Fruit fly (Drosophila melanogaster) whole organism, embryonic: Measurements from ENCODE around the gene lectin-37Da.

ENCODE experiments used
- Awh ChIP-seq: fragments of 200-800 bp; sonication (Bioruptor generic); IDR thresholded peaks from 2 replicates; pipeline ENCODE4, ENCODE4 v1.3.6; 2022; ENCODE audit warnings: missing biosample characterization, missing genetic modification characterization
- C15 ChIP-seq: fragments of 200-800 bp; sonication (Bioruptor generic); IDR thresholded peaks from 3 replicates; pipeline ENCODE4 v1.3.6; 2022; ENCODE audit warnings: missing biosample characterization, missing genetic modification characterization
- CG10979 ChIP-seq: fragments of 200-800 bp; sonication (Bioruptor generic); optimal IDR thresholded peaks from 2 replicates; lab custom pipeline; 2018; ENCODE audit warnings: missing biosample characterization, mild to moderate bottlenecking, missing genetic modification characterization, moderate library complexity
- CG11085 ChIP-seq: fragments of 200-800 bp; sonication (Bioruptor generic); IDR thresholded peaks from 2 replicates; pipeline ENCODE4 v1.3.6; 2022; ENCODE audit warnings: missing biosample characterization, missing genetic modification characterization
- CG11093 ChIP-seq: fragments of 200-800 bp; sonication (Bioruptor generic); IDR thresholded peaks from 3 replicates; pipeline ENCODE4 v1.3.6; 2022; ENCODE audit warnings: missing biosample characterization, missing genetic modification characterization
- CG12155 ChIP-seq: fragments of 200-800 bp; sonication (Bioruptor generic); optimal IDR thresholded peaks from 3 replicates; lab custom pipeline; 2016; ENCODE audit warnings: missing biosample characterization, missing genetic modification characterization
- CG13296 ChIP-seq: fragments of 200-800 bp; sonication (Bioruptor generic); optimal IDR thresholded peaks from 3 replicates; lab custom pipeline; 2018; ENCODE audit warnings: missing biosample characterization, mild to moderate bottlenecking, missing genetic modification characterization
- CG13775 ChIP-seq: fragments of 200-800 bp; sonication (Bioruptor generic); optimal IDR thresholded peaks from 3 replicates; lab custom pipeline; 2017; ENCODE audit warnings: missing biosample characterization, mild to moderate bottlenecking, missing genetic modification characterization
- CG14014 ChIP-seq: fragments of 200-800 bp; sonication (Bioruptor generic); IDR thresholded peaks from 2 replicates; pipeline ENCODE4 v1.3.6; 2022; ENCODE audit warnings: missing biosample characterization, missing genetic modification characterization
- CG17328 ChIP-seq: fragments of 200-800 bp; sonication (Bioruptor generic); IDR thresholded peaks from 2 replicates; pipeline ENCODE4 v1.3.6; 2022; ENCODE audit warnings: missing biosample characterization, missing genetic modification characterization
- CG17612 ChIP-seq: fragments of 200-800 bp; sonication (Bioruptor generic); IDR thresholded peaks from 2 replicates; pipeline ENCODE4 v1.3.6; 2022; ENCODE audit warnings: missing biosample characterization, missing genetic modification characterization
- CG31224 ChIP-seq: fragments of 200-800 bp; sonication (Bioruptor generic); IDR thresholded peaks from 2 replicates; pipeline ENCODE4 v1.3.6; 2022; ENCODE audit warnings: missing biosample characterization, missing genetic modification characterization
- CG4424 ChIP-seq: fragments of 200-800 bp; sonication (Bioruptor generic); optimal IDR thresholded peaks from 3 replicates; lab custom pipeline; 2016; ENCODE audit warnings: missing biosample characterization, missing genetic modification characterization
- CG5245 ChIP-seq: fragments of 200-800 bp; sonication (Bioruptor generic); optimal IDR thresholded peaks from 3 replicates; lab custom pipeline; 2016; ENCODE audit warnings: missing biosample characterization, missing genetic modification characterization
- CG7928 ChIP-seq: fragments of 200-800 bp; sonication (Bioruptor generic); optimal IDR thresholded peaks from 2 replicates; lab custom pipeline; 2017; ENCODE audit warnings: missing biosample characterization, mild to moderate bottlenecking, missing genetic modification characterization
- CG8765 ChIP-seq: fragments of 200-800 bp; sonication (Bioruptor generic); IDR thresholded peaks from 2 replicates; pipeline ENCODE4 v1.3.6; 2022; ENCODE audit warnings: missing biosample characterization, missing genetic modification characterization
- CG8924 ChIP-seq: fragments of 200-800 bp; optimal IDR thresholded peaks from 3 replicates; lab custom pipeline; 2019; ENCODE audit warnings: missing biosample characterization, mild to moderate bottlenecking, missing genetic modification characterization, moderate library complexity
- CG9797 ChIP-seq: fragments of 200-800 bp; sonication (Bioruptor generic); optimal IDR thresholded peaks from 3 replicates; lab custom pipeline; 2018; ENCODE audit warnings: missing biosample characterization, mild to moderate bottlenecking, missing genetic modification characterization
- D ChIP-seq, 2 experiments: fragments of 200-800 bp in 1 of 2; fragments of >200 bp in 1 of 2; sonication (Bioruptor generic) in 1 of 2; optimal IDR thresholded peaks; 2 replicates in 1 of 2; 3 replicates in 1 of 2; lab custom pipeline; 2017; ENCODE audit warnings: mild to moderate bottlenecking in 1 of 2, missing biosample characterization in 1 of 2, missing genetic modification characterization in 1 of 2, missing genetic modification reagents in 1 of 2
- D19A ChIP-seq: fragments of 200-800 bp; optimal IDR thresholded peaks from 3 replicates; lab custom pipeline; 2019; ENCODE audit warnings: missing biosample characterization, mild to moderate bottlenecking, missing genetic modification characterization, moderate library complexity
- Doc2 ChIP-seq: fragments of 200-800 bp; sonication (Bioruptor generic); IDR thresholded peaks from 2 replicates; pipeline ENCODE4 v1.3.6; 2022; ENCODE audit warnings: missing biosample characterization, missing genetic modification characterization
- Gsc ChIP-seq: fragments of 200-800 bp; sonication (Bioruptor generic); IDR thresholded peaks from 2 replicates; pipeline ENCODE4 v1.3.6; 2022; ENCODE audit warnings: missing biosample characterization, missing genetic modification characterization
- HLHmδ ChIP-seq: fragments of 200-800 bp; sonication (Bioruptor generic); optimal IDR thresholded peaks from 2 replicates; lab custom pipeline; 2018; ENCODE audit warnings: missing biosample characterization, mild to moderate bottlenecking, missing genetic modification characterization, moderate library complexity
- Hr39 ChIP-seq: fragments of >200 bp; optimal IDR thresholded peaks from 2 replicates; lab custom pipeline; 2017
- Nf-YA ChIP-seq: fragments of 200-800 bp; sonication (Bioruptor generic); IDR thresholded peaks from 2 replicates; pipeline ENCODE4 v1.3.6; 2022; ENCODE audit warnings: missing biosample characterization, missing genetic modification characterization
- Nf-YB ChIP-seq: fragments of 200-800 bp; sonication (Bioruptor generic); optimal IDR thresholded peaks from 3 replicates; lab custom pipeline; 2019; ENCODE audit warnings: missing biosample characterization, mild to moderate bottlenecking, missing genetic modification characterization, moderate library complexity
- NfI ChIP-seq: fragments of 200-800 bp; sonication (Bioruptor generic); optimal IDR thresholded peaks from 3 replicates; lab custom pipeline; 2018; ENCODE audit warnings: missing biosample characterization, mild to moderate bottlenecking, missing genetic modification characterization, moderate library complexity
- PHDP ChIP-seq: fragments of 200-800 bp; sonication (Bioruptor generic); optimal IDR thresholded peaks from 3 replicates; lab custom pipeline; 2018; ENCODE audit warnings: missing biosample characterization, mild to moderate bottlenecking, missing genetic modification characterization, moderate library complexity
- Scr ChIP-seq: fragments of 200-800 bp; sonication (Bioruptor generic); IDR thresholded peaks from 2 replicates; pipeline ENCODE4 v1.3.6; 2022; ENCODE audit warnings: missing biosample characterization, missing genetic modification characterization; ENCODE audit not compliant: partially characterized antibody
- Six4 ChIP-seq: fragments of 200-800 bp; sonication (Bioruptor generic); optimal IDR thresholded peaks from 2 replicates; lab custom pipeline; 2016; ENCODE audit warnings: missing biosample characterization, missing genetic modification characterization
- Ssrp ChIP-seq: fragments of 200-800 bp; sonication (Bioruptor generic); optimal IDR thresholded peaks from 2 replicates; lab custom pipeline; 2018; ENCODE audit warnings: missing biosample characterization, mild to moderate bottlenecking, missing genetic modification characterization, moderate library complexity
- ara ChIP-seq: fragments of 200-800 bp; sonication (Bioruptor generic); IDR thresholded peaks from 2 replicates; pipeline ENCODE4 v1.3.6; 2022; ENCODE audit warnings: missing biosample characterization, missing genetic modification characterization
- bigmax ChIP-seq: fragments of 200-800 bp; sonication (Bioruptor generic); optimal IDR thresholded peaks from 2 replicates; lab custom pipeline; 2018; ENCODE audit warnings: missing biosample characterization, mild to moderate bottlenecking, missing genetic modification characterization
- cad ChIP-seq: fragments of >200 bp; optimal IDR thresholded peaks from 2 replicates; lab custom pipeline; 2017; ENCODE audit warnings: missing biosample characterization, missing genetic modification characterization
- chm ChIP-seq: fragments of 200-800 bp; sonication (Bioruptor generic); IDR thresholded peaks from 2 replicates; pipeline ENCODE4 v1.3.6; 2022; ENCODE audit warnings: missing biosample characterization, missing genetic modification characterization
- danr ChIP-seq: fragments of 200-800 bp; sonication (Bioruptor generic); IDR thresholded peaks from 2 replicates; pipeline ENCODE4 v1.3.6; 2022; ENCODE audit warnings: missing biosample characterization, missing genetic modification characterization
- dmrt99B ChIP-seq: fragments of 200-800 bp; sonication (Bioruptor generic); optimal IDR thresholded peaks from 2 replicates; lab custom pipeline; 2018; ENCODE audit warnings: missing biosample characterization, mild to moderate bottlenecking, missing genetic modification characterization, moderate library complexity
- gem ChIP-seq: fragments of 200-800 bp; sonication (Bioruptor generic); optimal IDR thresholded peaks from 2 replicates; lab custom pipeline; 2019; ENCODE audit warnings: missing biosample characterization, mild to moderate bottlenecking, missing genetic modification characterization, moderate library complexity
- gro ChIP-seq: fragments of 200-800 bp; sonication (Bioruptor generic); optimal IDR thresholded peaks from 2 replicates; lab custom pipeline; 2016; ENCODE audit warnings: missing biosample characterization, missing genetic modification characterization
- hkb ChIP-seq, 2 experiments: fragments of 200-800 bp in 1 of 2; fragments of >200 bp in 1 of 2; sonication (Bioruptor generic) in 1 of 2; IDR thresholded peaks in 1 of 2; optimal IDR thresholded peaks in 1 of 2; 2 replicates each; pipeline versions ENCODE4 v1.3.6 to Lab custom; 2017 to 2022; ENCODE audit warnings: missing biosample characterization in 1 of 2, missing genetic modification characterization in 1 of 2
- jing ChIP-seq: fragments of 200-800 bp; sonication (Bioruptor generic); optimal IDR thresholded peaks from 2 replicates; lab custom pipeline; 2018; ENCODE audit warnings: missing biosample characterization, mild to moderate bottlenecking, missing genetic modification characterization
- kah ChIP-seq: fragments of 200-800 bp; sonication (Bioruptor generic); optimal IDR thresholded peaks from 2 replicates; lab custom pipeline; 2018; ENCODE audit warnings: missing biosample characterization, mild to moderate bottlenecking, missing genetic modification characterization
- oc ChIP-seq: fragments of 200-800 bp; sonication (Bioruptor generic); optimal IDR thresholded peaks from 2 replicates; lab custom pipeline; 2018; ENCODE audit warnings: missing biosample characterization, mild to moderate bottlenecking, missing genetic modification characterization, moderate library complexity
- peb ChIP-seq: fragments of 200-800 bp; sonication (Bioruptor generic); IDR thresholded peaks from 2 replicates; pipeline ENCODE4 v1.3.6; 2022; ENCODE audit warnings: missing biosample characterization, missing genetic modification characterization
- ro ChIP-seq: fragments of 200-800 bp; sonication (Bioruptor generic); IDR thresholded peaks from 2 replicates; pipeline ENCODE4 v1.3.6; 2022; ENCODE audit warnings: missing biosample characterization, missing genetic modification characterization
- salm ChIP-seq: fragments of 200-800 bp; sonication (Bioruptor generic); optimal IDR thresholded peaks from 2 replicates; lab custom pipeline; 2018; ENCODE audit warnings: missing biosample characterization, mild to moderate bottlenecking, missing genetic modification characterization
- tna ChIP-seq: fragments of 200-800 bp; sonication (Bioruptor generic); IDR thresholded peaks from 2 replicates; pipeline ENCODE4 v1.3.6; 2022; ENCODE audit warnings: missing biosample characterization, missing genetic modification characterization; ENCODE audit not compliant: partially characterized antibody
- toy ChIP-seq: fragments of 200-800 bp; sonication (Bioruptor generic); IDR thresholded peaks from 2 replicates; pipeline ENCODE4 v1.3.6; 2022; ENCODE audit warnings: missing biosample characterization, missing genetic modification characterization
- vnd ChIP-seq: fragments of 200-800 bp; sonication (Bioruptor generic); IDR thresholded peaks from 3 replicates; pipeline ENCODE4 v1.3.6; 2022; ENCODE audit warnings: missing biosample characterization, missing genetic modification characterization; ENCODE audit not compliant: partially characterized antibody

Gene lectin-37Da

dm6 chr2L:19439598-19440230 lies 21.6 kb downstream of the lectin-37Da start (continued):
- TF ChIP-seq salm (tag; lab: Kevin White, UChicago) (peak; percentile 68), NfI (peak; percentile 71), Scr (GFP tag; lab: Robert Waterston, UW) (0 out of 2 replicates have a peak, but pooled peaks have one; percentile 24), C15 (GFP tag; lab: Robert Waterston, UW) (no peak), danr (GFP tag; lab: Robert Waterston, UW) (0 out of 2 replicates have a peak, but pooled peaks have one; percentile 36), kah (GFP tag; lab: Kevin White, UChicago) (peak; percentile 34), hkb (optimal IDR thresholded peaks at IDR 0.05; lab: Kevin White, UChicago) (no peak), hkb (GFP tag; IDR thresholded peaks at IDR 0.05; lab: Robert Waterston, UW) (peak; percentile 97), CG12155 (GFP tag; lab: Kevin White, UChicago) (peak; percentile 62), CG31224 (GFP tag; lab: Robert Waterston, UW) (peak; percentile 22; the same call in 1 of the 2 replicates), ara (GFP tag; lab: Robert Waterston, UW) (peak; percentile 52; the same call in 1 of the 2 replicates), CG11085 (GFP tag; lab: Robert Waterston, UW) (no peak), ro (GFP tag; lab: Robert Waterston, UW) (no peak), toy (0 out of 2 replicates have a peak, but pooled peaks have one; percentile 22), bigmax (GFP tag; lab: Kevin White, UChicago) (no peak), CG8765 (GFP tag; lab: Robert Waterston, UW) (no peak), dmrt99B (tag; lab: Kevin White, UChicago) (peak; percentile 92), chm (GFP tag; lab: Robert Waterston, UW) (peak; percentile 84), HLHmδ (no peak), jing (GFP tag; lab: Kevin White, UChicago) (peak; percentile 88), gro (GFP tag; lab: Kevin White, UChicago) (peak; percentile 23), oc (peak; percentile 93), CG8924 (tag; lab: Kevin White, UChicago) (peak; percentile 89), CG17328 (GFP tag; lab: Robert Waterston, UW) (peak; percentile 94), Awh (GFP tag; lab: Robert Waterston, UW) (peak; percentile 88), vnd (GFP tag; lab: Robert Waterston, UW) (no peak), Ssrp (tag; lab: Kevin White, UChicago) (peak; percentile 88), Nf-YA (GFP tag; lab: Robert Waterston, UW) (peak; percentile 91), CG17612 (no peak), Six4 (peak; percentile 64), cad (GFP tag; lab: Kevin White, UChicago) (no peak), D19A (peak; percentile 65), CG4424 (GFP tag; lab: Kevin White, UChicago) (peak; percentile 55), CG13296 (GFP tag; lab: Kevin White, UChicago) (peak; percentile 56), CG10979 (tag; lab: Kevin White, UChicago) (peak; percentile 73), CG13775 (peak; percentile 74), CG11093 (peak; percentile 64; the same call in 2 of the 3 replicates), CG14014 (GFP tag; lab: Robert Waterston, UW) (peak; percentile 75), D (optimal IDR thresholded peaks at IDR 0.05; lab: Kevin White, UChicago) (no peak), D (GFP tag; optimal IDR thresholded peaks at IDR 0.05; lab: Kevin White, UChicago) (peak; percentile 66), peb (GFP tag; lab: Robert Waterston, UW) (peak; percentile 21; the same call in 1 of the 2 replicates), CG9797 (GFP tag; lab: Kevin White, UChicago) (no peak), CG7928 (GFP tag; lab: Kevin White, UChicago) (peak; percentile 24), PHDP (tag; lab: Kevin White, UChicago) (peak; percentile 81), Gsc (0 out of 2 replicates have a peak, but pooled peaks have one; percentile 36), gem (tag; lab: Kevin White, UChicago) (peak; percentile 84), tna (no peak), Hr39 (no peak), CG5245 (GFP tag; lab: Kevin White, UChicago) (peak; percentile 72), Nf-YB (GFP tag; lab: Kevin White, UChicago) (peak; percentile 40), Doc2 (GFP tag; lab: Robert Waterston, UW) (no peak)
